Worm (Caenorhabditis elegans) whole organism, young adult: Measurements from ENCODE around the gene C27A7.3.

Experiments
- B0019.2 ChIP-seq: fragments of 200-800 bp; sonication (Bioruptor generic); conservative IDR thresholded peaks from 2 replicates; pipeline ENCODE4 v1.3.6; 2022; ENCODE audit warnings: missing genetic modification reagents, missing genetic modification characterization, missing compliant biosample characterization
- B0261.1 ChIP-seq: sonication (generic microtip); optimal IDR thresholded peaks from 2 replicates; lab custom pipeline; 2016; ENCODE audit warnings: mild to moderate bottlenecking, missing genetic modification characterization, moderate library complexity, missing compliant biosample characterization
- D2030.7 ChIP-seq: fragments of 200-800 bp; sonication (Bioruptor generic); IDR thresholded peaks from 2 replicates; pipeline ENCODE4 v1.3.6; 2022; ENCODE audit warnings: missing genetic modification reagents, missing genetic modification characterization, missing compliant biosample characterization
- F22D6.2 ChIP-seq: sonication (generic microtip); optimal IDR thresholded peaks from 2 replicates; lab custom pipeline; 2016; ENCODE audit warnings: mild to moderate bottlenecking, missing genetic modification characterization, missing compliant biosample characterization
- F23B12.7 ChIP-seq: sonication (generic microtip); optimal IDR thresholded peaks from 2 replicates; lab custom pipeline; 2017; ENCODE audit warnings: missing genetic modification characterization, mild to moderate bottlenecking, missing compliant biosample characterization, antibody characterized with exemption, moderate library complexity; ENCODE audit not compliant: insufficient read depth
- F33H1.4 ChIP-seq: fragments of 200-800 bp; sonication (Bioruptor generic); IDR thresholded peaks from 2 replicates; pipeline ENCODE4 v1.3.6; 2022; ENCODE audit warnings: missing genetic modification reagents, missing genetic modification characterization, missing compliant biosample characterization
- F37B4.10 ChIP-seq: fragments of 200-800 bp; sonication (Bioruptor generic); IDR thresholded peaks from 2 replicates; pipeline ENCODE4 v1.3.6; 2022; ENCODE audit warnings: missing genetic modification characterization, missing compliant biosample characterization
- F39B2.1 ChIP-seq: fragments of 200-800 bp; sonication (Bioruptor generic); IDR thresholded peaks from 2 replicates; pipeline ENCODE4 v1.3.6; 2022; ENCODE audit warnings: missing genetic modification reagents, missing genetic modification characterization, missing compliant biosample characterization
- F49E8.2 ChIP-seq: sonication (generic microtip); optimal IDR thresholded peaks from 3 replicates; lab custom pipeline; 2017; ENCODE audit warnings: missing genetic modification characterization, mild to moderate bottlenecking, missing compliant biosample characterization, antibody characterized with exemption, moderate library complexity; ENCODE audit not compliant: insufficient read depth
- F52B5.7 ChIP-seq: sonication (generic microtip); optimal IDR thresholded peaks from 2 replicates; lab custom pipeline; 2016; ENCODE audit warnings: mild to moderate bottlenecking, missing genetic modification characterization, missing compliant biosample characterization
- Y56A3A.18 ChIP-seq: fragments of 200-800 bp; sonication (Bioruptor generic); IDR thresholded peaks from 2 replicates; pipeline ENCODE4 v1.3.6; 2022; ENCODE audit warnings: missing genetic modification reagents, missing genetic modification characterization, missing compliant biosample characterization
- Y67H2A.10 ChIP-seq: fragments of 200-800 bp; sonication (Bioruptor generic); conservative IDR thresholded peaks from 2 replicates; pipeline ENCODE4 v1.3.6; 2022; ENCODE audit warnings: missing genetic modification reagents, missing genetic modification characterization, missing compliant biosample characterization
- ZK185.1 ChIP-seq: sonication (generic microtip); optimal IDR thresholded peaks from 2 replicates; lab custom pipeline; 2016; ENCODE audit warnings: mild to moderate bottlenecking, missing genetic modification characterization, missing compliant biosample characterization; ENCODE audit not compliant: poor library complexity, severe bottlenecking
- aptf-2 ChIP-seq: fragments of 200-800 bp; sonication (Bioruptor generic); conservative IDR thresholded peaks from 2 replicates; pipeline ENCODE4 v1.3.6; 2022; ENCODE audit warnings: missing genetic modification reagents, missing genetic modification characterization, missing compliant biosample characterization
- bed-1 ChIP-seq: fragments of 200-800 bp; sonication (Bioruptor generic); IDR thresholded peaks from 2 replicates; pipeline ENCODE4 v1.3.6; 2022; ENCODE audit warnings: missing genetic modification reagents, missing genetic modification characterization, missing compliant biosample characterization
- ceh-40 ChIP-seq: fragments of 200-800 bp; sonication (Bioruptor generic); IDR thresholded peaks from 2 replicates; pipeline ENCODE4 v1.3.6; 2022; ENCODE audit warnings: missing genetic modification characterization, missing compliant biosample characterization
- ceh-91 ChIP-seq: fragments of 200-800 bp; sonication (Bioruptor generic); IDR thresholded peaks from 2 replicates; pipeline ENCODE4 v1.3.6; 2022; ENCODE audit warnings: missing genetic modification reagents, missing genetic modification characterization, missing compliant biosample characterization
- chd-7 ChIP-seq: sonication (generic microtip); optimal IDR thresholded peaks from 2 replicates; lab custom pipeline; 2016; ENCODE audit warnings: mild to moderate bottlenecking, missing genetic modification characterization, moderate library complexity, missing compliant biosample characterization
- dox-1 ChIP-seq: fragments of 200-800 bp; sonication (Bioruptor generic); IDR thresholded peaks from 2 replicates; pipeline ENCODE4 v1.3.6; 2022; ENCODE audit warnings: missing genetic modification reagents, missing genetic modification characterization, missing compliant biosample characterization
- ekl-4 ChIP-seq: fragments of 200-800 bp; sonication (Bioruptor generic); IDR thresholded peaks from 2 replicates; pipeline ENCODE4 v1.3.6; 2022; ENCODE audit warnings: missing genetic modification reagents, missing genetic modification characterization, missing compliant biosample characterization
- gei-17 ChIP-seq: fragments of 200-800 bp; sonication (Bioruptor generic); optimal IDR thresholded peaks from 2 replicates; lab custom pipeline; 2018; ENCODE audit warnings: mild to moderate bottlenecking, missing genetic modification characterization, missing compliant biosample characterization
- hmg-1.2 ChIP-seq: fragments of 200-800 bp; sonication (Bioruptor generic); IDR thresholded peaks from 2 replicates; pipeline ENCODE4 v1.3.6; 2022; ENCODE audit warnings: missing genetic modification reagents, missing genetic modification characterization, missing compliant biosample characterization
- hmg-20 ChIP-seq: fragments of 200-800 bp; sonication (Bioruptor generic); IDR thresholded peaks from 2 replicates; pipeline ENCODE4 v1.3.6; 2022; ENCODE audit warnings: missing genetic modification reagents, missing genetic modification characterization, missing compliant biosample characterization
- hrde-1 ChIP-seq: sonication (generic microtip); optimal IDR thresholded peaks from 2 replicates; lab custom pipeline; 2016; ENCODE audit warnings: missing genetic modification characterization, mild to moderate bottlenecking, missing compliant biosample characterization, moderate library complexity, missing genotype, missing genetic modification reagents, borderline replicate concordance
- hsf-1 ChIP-seq: fragments of 200-800 bp; sonication (Bioruptor generic); IDR thresholded peaks from 2 replicates; pipeline ENCODE4 v1.3.6; 2022; ENCODE audit warnings: missing genetic modification reagents, missing genetic modification characterization, missing compliant biosample characterization
- let-526 ChIP-seq: fragments of 200-800 bp; sonication (Bioruptor generic); IDR thresholded peaks from 2 replicates; pipeline ENCODE4 v1.3.6; 2022; ENCODE audit warnings: missing genetic modification reagents, missing genetic modification characterization, missing compliant biosample characterization
- lsl-1 ChIP-seq: fragments of 200-800 bp; sonication (Bioruptor generic); optimal IDR thresholded peaks from 2 replicates; lab custom pipeline; 2018; ENCODE audit warnings: mild to moderate bottlenecking, missing genetic modification characterization, moderate library complexity, missing compliant biosample characterization
- lsy-27 ChIP-seq: sonication (generic microtip); optimal IDR thresholded peaks from 2 replicates; lab custom pipeline; 2017; ENCODE audit warnings: missing genetic modification characterization, mild to moderate bottlenecking, missing compliant biosample characterization, antibody characterized with exemption, missing genotype, borderline replicate concordance; ENCODE audit not compliant: insufficient read depth
- madf-6 ChIP-seq: fragments of 200-800 bp; sonication (Bioruptor generic); IDR thresholded peaks from 2 replicates; pipeline ENCODE4 v1.3.6; 2022; ENCODE audit warnings: missing genetic modification reagents, missing genetic modification characterization, missing compliant biosample characterization
- mcd-1 ChIP-seq: fragments of 200-800 bp; sonication (Bioruptor generic); IDR thresholded peaks from 2 replicates; pipeline ENCODE4 v1.3.6; 2022; ENCODE audit warnings: missing genetic modification reagents, missing genetic modification characterization, missing compliant biosample characterization
- mes-4 ChIP-seq: sonication (generic microtip); optimal IDR thresholded peaks from 2 replicates; lab custom pipeline; 2016; ENCODE audit warnings: missing genotype, missing genetic modification characterization, missing compliant biosample characterization
- mxl-1 ChIP-seq: sonication (generic microtip); optimal IDR thresholded peaks from 2 replicates; lab custom pipeline; 2016; ENCODE audit warnings: missing genetic modification characterization, missing compliant biosample characterization
- nfya-2 ChIP-seq: fragments of 200-800 bp; sonication (Bioruptor generic); IDR thresholded peaks from 2 replicates; pipeline ENCODE4 v1.3.6; 2022; ENCODE audit warnings: missing genetic modification reagents, missing genetic modification characterization, missing compliant biosample characterization
- nfyb-1 ChIP-seq: fragments of 200-800 bp; sonication (Bioruptor generic); IDR thresholded peaks from 2 replicates; pipeline ENCODE4 v1.3.6; 2022; ENCODE audit warnings: missing genetic modification reagents, missing genetic modification characterization, missing compliant biosample characterization
- nhr-120 ChIP-seq: fragments of 200-800 bp; sonication (Bioruptor generic); IDR thresholded peaks from 2 replicates; pipeline ENCODE4 v1.3.6; 2022; ENCODE audit warnings: missing genetic modification characterization, missing compliant biosample characterization
- nhr-80 ChIP-seq: sonication (generic microtip); optimal IDR thresholded peaks from 2 replicates; lab custom pipeline; 2016; ENCODE audit warnings: missing genetic modification characterization, missing compliant biosample characterization
- nhr-90 ChIP-seq: sonication (generic microtip); optimal IDR thresholded peaks from 2 replicates; lab custom pipeline; 2016; ENCODE audit warnings: missing genotype, mild to moderate bottlenecking, missing genetic modification characterization, missing compliant biosample characterization
- repo-1 ChIP-seq: sonication (generic microtip); optimal IDR thresholded peaks from 2 replicates; lab custom pipeline; 2017; ENCODE audit warnings: mild to moderate bottlenecking, missing genetic modification characterization, missing compliant biosample characterization
- rpc-1 ChIP-seq, 2 experiments: fragments of 150-350 bp in 1 of 2; sonication (generic microtip) in 1 of 2; optimal IDR thresholded peaks; 2 replicates each; lab custom pipeline; 2014 to 2018; ENCODE audit warnings: missing biosample characterization in 1 of 2, missing genetic modification characterization in 1 of 2, missing genetic modification reagents in 1 of 2, missing genotype in 1 of 2
- snpc-4 ChIP-seq, 5 experiments: fragments of 150-350 bp in 1 of 5; sonication (generic microtip) in 4 of 5; optimal IDR thresholded peaks; 2 replicates each; lab custom pipeline; 2014 to 2018; ENCODE audit warnings: missing genetic modification characterization in 5 of 5, missing biosample characterization in 3 of 5, antibody characterized with exemption in 2 of 5, mild to moderate bottlenecking in 2 of 5, missing compliant biosample characterization in 2 of 5, missing genotype in 2 of 5, moderate library complexity in 2 of 5, missing genetic modification reagents in 1 of 5
- tbp1 ChIP-seq: fragments of 200-800 bp; sonication (Bioruptor generic); optimal IDR thresholded peaks from 2 replicates; lab custom pipeline; 2018; ENCODE audit warnings: mild to moderate bottlenecking, missing genetic modification characterization, missing compliant biosample characterization
- unc-130 ChIP-seq: sonication (generic microtip); optimal IDR thresholded peaks from 2 replicates; lab custom pipeline; 2016; ENCODE audit warnings: missing genetic modification reagents, missing genetic modification characterization, missing compliant biosample characterization
- xnd-1 ChIP-seq: sonication (generic microtip); optimal IDR thresholded peaks from 2 replicates; lab custom pipeline; 2016; ENCODE audit warnings: missing genotype, missing genetic modification reagents, missing genetic modification characterization, missing compliant biosample characterization
- ztf-26 ChIP-seq: sonication (generic microtip); optimal IDR thresholded peaks from 2 replicates; lab custom pipeline; 2017; ENCODE audit warnings: missing genetic modification characterization, missing compliant biosample characterization
- ztf-3 ChIP-seq: fragments of 200-800 bp; sonication (Bioruptor generic); optimal IDR thresholded peaks from 2 replicates; lab custom pipeline; 2018; ENCODE audit warnings: mild to moderate bottlenecking, missing genetic modification characterization, missing compliant biosample characterization

C27A7.3 gene

ce11 chrV:12188830-12189229 is 48.1 kb downstream of the C27A7.3 start:
- no peak for TF ChIP-seq ZK185.1
- TF ChIP-seq hmg-20 (GFP tag; lab: Robert Waterston, UW) = no peak
- TF ChIP-seq snpc-4 (GFP tag; optimal IDR thresholded peaks at IDR 0.05; lab: Kevin White, UChicago) = no peak
- no peak for TF ChIP-seq snpc-4 (tag; optimal IDR thresholded peaks at IDR 0.05; lab: Kevin White, UChicago)
- TF ChIP-seq ceh-91 (GFP tag; lab: Robert Waterston, UW) = no peak
- no peak for TF ChIP-seq unc-130 (GFP tag; lab: Kevin White, UChicago)
- no peak for TF ChIP-seq lsy-27 (tag; lab: Kevin White, UChicago)
- no peak for TF ChIP-seq tbp1 (GFP tag; lab: Kevin White, UChicago)

DNA sequence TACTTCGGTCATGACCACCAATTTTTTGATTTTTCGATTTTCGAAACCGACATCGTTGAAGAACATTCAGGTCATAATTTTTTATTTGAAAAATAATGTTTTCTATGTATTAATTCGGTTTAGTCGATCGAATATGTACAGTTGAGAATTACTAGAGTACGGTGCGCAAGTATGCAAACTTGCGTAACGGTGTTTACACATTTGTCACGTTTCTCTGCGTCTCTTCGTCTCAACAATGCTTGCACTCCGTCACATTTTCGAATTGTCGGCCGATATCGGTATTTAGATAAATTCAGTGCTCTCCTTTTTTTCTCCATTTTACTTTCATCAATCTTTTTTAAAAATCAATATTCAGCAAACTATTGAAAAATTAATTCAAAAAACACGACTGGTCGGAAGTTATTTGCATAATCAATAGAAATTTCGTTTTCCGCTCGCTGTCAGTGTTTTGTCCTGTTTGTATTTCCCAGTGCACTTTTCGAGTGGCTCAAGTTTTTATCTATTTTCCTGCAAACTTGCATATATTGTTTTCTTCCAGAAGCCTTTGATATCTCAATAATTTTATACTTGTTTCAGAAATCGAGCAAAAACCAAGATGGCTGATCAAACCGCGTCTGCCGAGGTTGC is 50.3 kb downstream of the C27A7.3 start, which contains the start of gene dpy-30:
Gene dpy-30, plus strand, starts transcription at position 577 of the 627 bp plus-strand sequence.
- TF ChIP-seq F37B4.10 (GFP tag; lab: Robert Waterston, UW) (no peak), let-526 (no peak), F52B5.7 (tag; lab: Kevin White, UChicago) (no peak), gei-17 (GFP tag; lab: Kevin White, UChicago) (no peak), chd-7 (tag; lab: Kevin White, UChicago) (no peak), Y67H2A.10 (no peak), mcd-1 (GFP tag; lab: Robert Waterston, UW) (0 out of 2 replicates have a peak, but pooled peaks have one; percentile 18), madf-6 (GFP tag; lab: Robert Waterston, UW) (peak; percentile 38; the same call in 1 of the 2 replicates), B0261.1 (tag; lab: Kevin White, UChicago) (no peak), nhr-120 (GFP tag; lab: Robert Waterston, UW) (no peak), Y56A3A.18 (no peak), nfyb-1 (GFP tag; lab: Robert Waterston, UW) (no peak), B0019.2 (no peak), snpc-4 (GFP tag; optimal IDR thresholded peaks at IDR 0.05; lab: Kevin White, UChicago) (no peak), snpc-4 (tag; optimal IDR thresholded peaks at IDR 0.05; lab: Kevin White, UChicago) (peak in 2 of 4 experiments; percentile 3 to 46), F33H1.4 (GFP tag; lab: Robert Waterston, UW) (no peak), F49E8.2 (tag; lab: Kevin White, UChicago) (peak; percentile 60), mxl-1 (no peak), ceh-40 (GFP tag; lab: Robert Waterston, UW) (no peak), ztf-3 (GFP tag; lab: Kevin White, UChicago) (no peak), nhr-80 (tag; lab: Kevin White, UChicago) (no peak), hsf-1 (GFP tag; lab: Robert Waterston, UW) (no peak), bed-1 (GFP tag; lab: Robert Waterston, UW) (no peak), F22D6.2 (no peak), ekl-4 (GFP tag; lab: Robert Waterston, UW) (no peak), dox-1 (no peak), nfya-2 (GFP tag; lab: Robert Waterston, UW) (no peak), hmg-1.2 (peak; percentile 86), hrde-1 (tag; lab: Kevin White, UChicago) (no peak), ztf-26 (tag; lab: Kevin White, UChicago) (no peak), nhr-90 (tag; lab: Kevin White, UChicago) (no peak), D2030.7 (GFP tag; lab: Robert Waterston, UW) (peak; percentile 31; the same call in 1 of the 2 replicates), lsl-1 (GFP tag; lab: Kevin White, UChicago) (peak; percentile 62), F39B2.1 (GFP tag; lab: Robert Waterston, UW) (no peak), F23B12.7 (tag; lab: Kevin White, UChicago) (no peak), repo-1 (tag; lab: Kevin White, UChicago) (no peak), mes-4 (tag; lab: Kevin White, UChicago) (no peak), aptf-2 (GFP tag; lab: Robert Waterston, UW) (no peak), xnd-1 (tag; lab: Kevin White, UChicago) (no peak), rpc-1 (optimal IDR thresholded peaks at IDR 0.05; lab: Kevin White, UChicago) (no peak), rpc-1 (tag; optimal IDR thresholded peaks at IDR 0.05; lab: Kevin White, UChicago) (no peak)
